ENCODE assay signal across 5 worm cellular contexts in the genomic region with DNA sequence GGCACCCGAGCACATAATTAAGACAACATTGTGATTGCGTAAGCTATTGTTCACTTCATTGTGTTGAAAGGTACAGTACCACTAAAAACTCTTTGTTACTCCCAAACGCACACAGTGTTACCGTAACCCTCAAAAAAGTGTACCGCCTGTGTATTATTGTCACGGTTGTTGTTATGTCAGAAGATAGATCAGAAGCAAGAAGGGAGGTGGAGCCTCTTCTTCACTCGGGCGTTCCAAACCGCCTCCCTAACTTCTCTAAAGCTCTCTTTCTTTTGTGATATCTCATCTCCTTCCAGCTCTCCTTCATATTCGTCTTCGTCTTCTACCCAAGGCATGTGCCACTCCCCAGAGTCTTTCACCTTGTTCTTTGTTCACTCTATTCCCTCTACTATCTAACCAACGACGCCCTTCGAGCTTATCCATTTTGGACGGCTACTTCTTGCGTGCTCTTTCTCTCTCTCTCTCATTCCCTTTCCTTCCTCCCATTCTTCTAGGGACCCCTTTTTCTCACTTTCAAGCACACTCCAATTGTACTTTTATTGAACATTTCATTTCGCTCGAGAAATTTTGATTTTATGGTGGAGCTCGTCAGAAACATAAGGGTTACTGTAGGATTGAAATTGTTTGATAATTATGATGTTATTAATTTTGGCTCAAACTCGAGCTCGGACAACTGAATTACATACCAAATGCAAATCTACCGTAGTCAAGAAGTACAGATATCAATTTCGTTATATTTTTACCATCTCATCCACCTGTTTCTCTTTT.
TF ChIP-seq lines count a peak whose summit lies in the region.

No protein-coding gene starts in this region.

TF ChIP-seq in whole organism, L1 larva, 84 proteins besides CTCF, POLR2A, EP300 and RAD21 (continues in another document):
- TF ChIP-seq hlh-17 (GFP tag; optimal IDR thresholded peaks at IDR 0.05; lab: Kevin White, UChicago; ENCODE audit: borderline replicate concordance): no peak
- TF ChIP-seq alr-1 (tag; optimal IDR thresholded peaks at IDR 0.05; lab: Kevin White, UChicago; ENCODE audit: borderline replicate concordance): peak; percentile 9
- peak; percentile 17 for TF ChIP-seq ceh-8 (GFP tag; optimal IDR thresholded peaks at IDR 0.05; lab: Kevin White, UChicago)
- no peak for TF ChIP-seq snu-23 (GFP tag; optimal IDR thresholded peaks at IDR 0.05; lab: Kevin White, UChicago)
- TF ChIP-seq fkh-10 (GFP tag; optimal IDR thresholded peaks at IDR 0.05; lab: Kevin White, UChicago): peak; percentile 68
- no peak for TF ChIP-seq efl-1 (optimal IDR thresholded peaks at IDR 0.05; lab: Kevin White, UChicago)
- TF ChIP-seq efl-1 (GFP tag; optimal IDR thresholded peaks at IDR 0.05 in 1 of 2; lab: Kevin White, UChicago): peak in 1 of 2 experiments; percentile 63
- TF ChIP-seq nhr-28 (tag; optimal IDR thresholded peaks at IDR 0.05; lab: Kevin White, UChicago): no peak
- no peak for TF ChIP-seq dpl-1 (GFP tag; optimal IDR thresholded peaks at IDR 0.05; lab: Kevin White, UChicago)
- peak; percentile 9 for TF ChIP-seq nhr-71 (tag; optimal IDR thresholded peaks at IDR 0.05; lab: Kevin White, UChicago)
- TF ChIP-seq lsy-2 (tag; optimal IDR thresholded peaks at IDR 0.05; lab: Kevin White, UChicago): peak in 1 of 2 experiments; percentile 7
- TF ChIP-seq ceh-63 (GFP tag; optimal IDR thresholded peaks at IDR 0.05; lab: Kevin White, UChicago): no peak
- peak; percentile 18 for TF ChIP-seq ztf-4 (tag; optimal IDR thresholded peaks at IDR 0.05; lab: Kevin White, UChicago)
- TF ChIP-seq fkh-8 (tag; optimal IDR thresholded peaks at IDR 0.05; lab: Kevin White, UChicago): peak; percentile 42
- TF ChIP-seq ama-1 (optimal IDR thresholded peaks at IDR 0.05; lab: Kevin White, UChicago): peak; percentile 49
- TF ChIP-seq lin-14 (GFP tag; optimal IDR thresholded peaks at IDR 0.05; lab: Kevin White, UChicago): peak; percentile 71

TF ChIP-seq in whole organism, L3 larva, 47 proteins besides CTCF, POLR2A, EP300 and RAD21:
- peak; percentile 17 for TF ChIP-seq ama-1 (optimal IDR thresholded peaks at IDR 0.05; lab: Kevin White, UChicago)
- TF ChIP-seq nhr-23 (tag; optimal IDR thresholded peaks at IDR 0.05; lab: Kevin White, UChicago): no peak
- no peak for TF ChIP-seq elt-3 (tag; optimal IDR thresholded peaks at IDR 0.05; lab: Kevin White, UChicago)
- no peak for TF ChIP-seq fkh-2 (tag; optimal IDR thresholded peaks at IDR 0.05; lab: Kevin White, UChicago)
- no peak for TF ChIP-seq nhr-12 (tag; optimal IDR thresholded peaks at IDR 0.05; lab: Kevin White, UChicago)
- peak; percentile 64 for TF ChIP-seq nfya-1 (tag; optimal IDR thresholded peaks at IDR 0.05; lab: Kevin White, UChicago; ENCODE audit: insufficient read depth)
- TF ChIP-seq ZK546.5 (tag; optimal IDR thresholded peaks at IDR 0.05; lab: Kevin White, UChicago): no peak
- TF ChIP-seq lin-39 (tag; optimal IDR thresholded peaks at IDR 0.05; lab: Kevin White, UChicago): peak; percentile 61
- peak; percentile 28 for TF ChIP-seq fkh-10 (GFP tag; optimal IDR thresholded peaks at IDR 0.05; lab: Kevin White, UChicago)
- TF ChIP-seq egl-5 (tag; optimal IDR thresholded peaks at IDR 0.05; lab: Kevin White, UChicago): no peak
- no peak for TF ChIP-seq daf-12 (tag; optimal IDR thresholded peaks at IDR 0.05; lab: Kevin White, UChicago)
- no peak for TF ChIP-seq sea-2 (GFP tag; optimal IDR thresholded peaks at IDR 0.05; lab: Kevin White, UChicago)
- TF ChIP-seq hmg-11 (tag; optimal IDR thresholded peaks at IDR 0.05; lab: Kevin White, UChicago): peak; percentile 31
- no peak for TF ChIP-seq nhr-11 (tag; optimal IDR thresholded peaks at IDR 0.05; lab: Kevin White, UChicago)

TF ChIP-seq in whole organism, early embryonic, 17 proteins besides CTCF, POLR2A, EP300 and RAD21:
- no peak for TF ChIP-seq F13C5.2 (tag; optimal IDR thresholded peaks at IDR 0.05; lab: Kevin White, UChicago)
- TF ChIP-seq hmbx-1 (tag; optimal IDR thresholded peaks at IDR 0.05; lab: Kevin White, UChicago): no peak
- TF ChIP-seq aly-1 (tag; optimal IDR thresholded peaks at IDR 0.05; lab: Kevin White, UChicago): peak; percentile 30
- TF ChIP-seq pes-1 (GFP tag; IDR thresholded peaks at IDR 0.05; lab: Robert Waterston, UW): no peak
- TF ChIP-seq B0310.2 (tag; optimal IDR thresholded peaks at IDR 0.05; lab: Kevin White, UChicago): no peak
- TF ChIP-seq hnd-1 (tag; optimal IDR thresholded peaks at IDR 0.05; lab: Kevin White, UChicago): no peak

TF ChIP-seq in whole organism, midembryonic, 9 proteins besides CTCF, POLR2A, EP300 and RAD21:
- TF ChIP-seq tab-1 (GFP tag; IDR thresholded peaks at IDR 0.05; lab: Robert Waterston, UW): 0 out of 2 replicates have a peak, but pooled peaks have one; percentile 19
- no peak for TF ChIP-seq T22C8.4 (GFP tag; IDR thresholded peaks at IDR 0.05; lab: Robert Waterston, UW)

TF ChIP-seq in whole organism, young adult, 124 proteins besides CTCF, POLR2A, EP300 and RAD21:
- TF ChIP-seq ceh-27 (GFP tag; optimal IDR thresholded peaks at IDR 0.05; lab: Kevin White, UChicago): peak; percentile 27
- TF ChIP-seq ekl-4 (GFP tag; IDR thresholded peaks at IDR 0.05; lab: Robert Waterston, UW): 0 out of 2 replicates have a peak, but pooled peaks have one; percentile 45
- TF ChIP-seq nfya-1 (tag; optimal IDR thresholded peaks at IDR 0.05; lab: Kevin White, UChicago; ENCODE audit: borderline replicate concordance, insufficient read depth): no peak
- TF ChIP-seq dox-1 (GFP tag; IDR thresholded peaks at IDR 0.05; lab: Robert Waterston, UW): peak; percentile 36; the same call in 1 of the 2 replicates
- no peak for TF ChIP-seq ama-1 (optimal IDR thresholded peaks at IDR 0.05; lab: Kevin White, UChicago)
- peak in 1 of 2 experiments; percentile 33 for TF ChIP-seq ama-1 (GFP tag; optimal IDR thresholded peaks at IDR 0.05; lab: Kevin White, UChicago)
- peak; percentile 5; the same call in 1 of the 2 replicates for TF ChIP-seq hmg-1.2 (GFP tag; IDR thresholded peaks at IDR 0.05; lab: Robert Waterston, UW)
- TF ChIP-seq nfyb-1 (GFP tag; IDR thresholded peaks at IDR 0.05; lab: Robert Waterston, UW): peak; percentile 27; the same call in 1 of the 2 replicates
- peak in 1 of 3 experiments; percentile 37 for TF ChIP-seq lin-35 (GFP tag; optimal IDR thresholded peaks at IDR 0.05; lab: Kevin White, UChicago)
- no peak for TF ChIP-seq cebp-1 (GFP tag; IDR thresholded peaks at IDR 0.05; lab: Robert Waterston, UW)
- peak; percentile 8 for TF ChIP-seq cebp-1 (tag; optimal IDR thresholded peaks at IDR 0.05; lab: Kevin White, UChicago)
- TF ChIP-seq zfh-2 (GFP tag; conservative IDR thresholded peaks at IDR 0.05; lab: Robert Waterston, UW): peak; percentile 39; the same call in 1 of the 2 replicates
- no peak for TF ChIP-seq aptf-3 (GFP tag; IDR thresholded peaks at IDR 0.05; lab: Robert Waterston, UW)
- TF ChIP-seq mcd-1 (GFP tag; IDR thresholded peaks at IDR 0.05; lab: Robert Waterston, UW): no peak
- no peak for TF ChIP-seq ceh-40 (GFP tag; IDR thresholded peaks at IDR 0.05; lab: Robert Waterston, UW)
- peak; percentile 16 for TF ChIP-seq K12H6.12 (tag; optimal IDR thresholded peaks at IDR 0.05; lab: Kevin White, UChicago)
